Fruit fly (Drosophila melanogaster) whole organism, adult: ENCODE measurements around the gene Vps24.

ENCODE experiments used
- CG11617 ChIP-seq: fragments of 200-800 bp; sonication (Bioruptor generic); optimal IDR thresholded peaks from 2 replicates; lab custom pipeline; 2017; ENCODE audit warnings: mild to moderate bottlenecking, missing biosample characterization, missing genetic modification reagents, missing genetic modification characterization
- CG12768 ChIP-seq: fragments of 200-800 bp; sonication (Bioruptor generic); optimal IDR thresholded peaks from 2 replicates; lab custom pipeline; 2017; ENCODE audit warnings: missing biosample characterization, missing genetic modification characterization, mild to moderate bottlenecking, moderate library complexity, missing genetic modification reagents
- CG14711 ChIP-seq: fragments of 200-800 bp; sonication (Bioruptor generic); optimal IDR thresholded peaks from 2 replicates; lab custom pipeline; 2018; ENCODE audit warnings: missing biosample characterization, mild to moderate bottlenecking, missing genetic modification characterization, moderate library complexity
- CG1620 ChIP-seq: fragments of 200-800 bp; sonication (Bioruptor generic); optimal IDR thresholded peaks from 2 replicates; lab custom pipeline; 2016; ENCODE audit warnings: missing biosample characterization, missing genetic modification characterization
- CG33017 ChIP-seq: fragments of 200-800 bp; sonication (Bioruptor generic); optimal IDR thresholded peaks from 2 replicates; lab custom pipeline; 2018; ENCODE audit warnings: missing biosample characterization, mild to moderate bottlenecking, missing genetic modification characterization, moderate library complexity
- CG5204 ChIP-seq: fragments of 200-800 bp; sonication (Bioruptor generic); optimal IDR thresholded peaks from 2 replicates; lab custom pipeline; 2016; ENCODE audit warnings: missing biosample characterization, missing genetic modification characterization
- CG7045 ChIP-seq: fragments of 200-800 bp; sonication (Bioruptor generic); optimal IDR thresholded peaks from 2 replicates; lab custom pipeline; 2017; ENCODE audit warnings: missing biosample characterization, mild to moderate bottlenecking, missing genetic modification characterization
- CG7101 ChIP-seq: fragments of 200-800 bp; sonication (Bioruptor generic); optimal IDR thresholded peaks from 2 replicates; lab custom pipeline; 2018; ENCODE audit warnings: missing biosample characterization, mild to moderate bottlenecking, missing genetic modification characterization, moderate library complexity
- Clk ChIP-seq: fragments of 200-800 bp; sonication (Bioruptor generic); optimal IDR thresholded peaks from 2 replicates; lab custom pipeline; 2017; ENCODE audit warnings: missing biosample characterization, missing genetic modification characterization
- Crg-1 ChIP-seq: fragments of 200-800 bp; sonication (Bioruptor generic); optimal IDR thresholded peaks from 2 replicates; lab custom pipeline; 2016; ENCODE audit warnings: missing biosample characterization, missing genetic modification characterization
- Hr96 ChIP-seq: fragments of 200-800 bp; sonication (Bioruptor generic); optimal IDR thresholded peaks from 2 replicates; lab custom pipeline; 2016; ENCODE audit warnings: missing biosample characterization, missing genetic modification characterization
- Mnt ChIP-seq: fragments of 200-800 bp; sonication (Bioruptor generic); optimal IDR thresholded peaks from 2 replicates; lab custom pipeline; 2016; ENCODE audit warnings: missing biosample characterization, mild to moderate bottlenecking, missing genetic modification characterization
- bab1 ChIP-seq: fragments of 200-800 bp; sonication (Bioruptor generic); optimal IDR thresholded peaks from 3 replicates; lab custom pipeline; 2019; ENCODE audit warnings: missing biosample characterization, mild to moderate bottlenecking, missing genetic modification characterization, moderate library complexity
- cic ChIP-seq: fragments of 200-800 bp; sonication (Bioruptor generic); optimal IDR thresholded peaks from 2 replicates; lab custom pipeline; 2017; ENCODE audit warnings: missing biosample characterization, mild to moderate bottlenecking, missing genetic modification characterization, moderate library complexity
- cnc ChIP-seq, 2 experiments: fragments of >200 bp; optimal IDR thresholded peaks; 2 replicates each; lab custom pipeline; 2017
- kay ChIP-seq: fragments of 200-800 bp; sonication (Bioruptor generic); peaks from one replicate; lab custom pipeline; 2016; ENCODE audit warnings: missing biosample characterization, missing genetic modification characterization, borderline replicate concordance
- ovo ChIP-seq: fragments of 200-800 bp; sonication (Bioruptor generic); optimal IDR thresholded peaks from 2 replicates; lab custom pipeline; 2016; ENCODE audit warnings: missing biosample characterization, missing genetic modification characterization
- pad ChIP-seq: fragments of 200-800 bp; sonication (Bioruptor generic); optimal IDR thresholded peaks from 3 replicates; lab custom pipeline; 2017; ENCODE audit warnings: missing biosample characterization, missing genetic modification characterization, mild to moderate bottlenecking, moderate library complexity, missing genetic modification reagents
- tj ChIP-seq: fragments of 200-800 bp; sonication (Bioruptor generic); optimal IDR thresholded peaks from 3 replicates; lab custom pipeline; 2017; ENCODE audit warnings: missing biosample characterization, mild to moderate bottlenecking, missing genetic modification characterization, moderate library complexity
- toe ChIP-seq: fragments of 200-800 bp; sonication (Bioruptor generic); optimal IDR thresholded peaks from 2 replicates; lab custom pipeline; 2016; ENCODE audit warnings: missing biosample characterization, missing genetic modification characterization

The Vps24 gene

DNA sequence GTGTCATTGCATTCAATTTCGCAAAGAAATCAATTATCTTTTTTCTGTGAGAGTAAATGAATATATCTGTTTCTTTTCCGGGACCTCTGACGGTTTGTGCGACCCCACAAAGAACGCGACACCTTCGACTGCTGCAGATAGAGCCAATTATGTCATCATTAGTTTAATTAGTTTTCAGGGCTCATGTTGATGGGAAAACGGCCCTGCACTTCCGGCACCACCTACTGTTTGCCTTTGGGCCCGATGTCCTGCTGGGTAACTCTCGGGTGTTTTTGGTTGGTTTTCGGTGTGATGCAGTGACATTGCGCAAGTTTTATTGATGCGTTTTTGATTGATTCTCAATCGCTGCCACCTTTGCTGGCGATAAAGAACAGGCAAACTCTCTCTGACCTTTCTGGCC is 29.4 kb upstream of the Vps24 start:
- TF ChIP-seq pad (GFP tag; lab: Kevin White, UChicago), result no peak
- no peak for TF ChIP-seq CG5204 (GFP tag; lab: Kevin White, UChicago)
- no peak for TF ChIP-seq CG7101 (tag; lab: Kevin White, UChicago)
- TF ChIP-seq cnc (optimal IDR thresholded peaks at IDR 0.05; lab: Kevin White, UChicago), result no peak
- TF ChIP-seq cic, result no peak

DNA sequence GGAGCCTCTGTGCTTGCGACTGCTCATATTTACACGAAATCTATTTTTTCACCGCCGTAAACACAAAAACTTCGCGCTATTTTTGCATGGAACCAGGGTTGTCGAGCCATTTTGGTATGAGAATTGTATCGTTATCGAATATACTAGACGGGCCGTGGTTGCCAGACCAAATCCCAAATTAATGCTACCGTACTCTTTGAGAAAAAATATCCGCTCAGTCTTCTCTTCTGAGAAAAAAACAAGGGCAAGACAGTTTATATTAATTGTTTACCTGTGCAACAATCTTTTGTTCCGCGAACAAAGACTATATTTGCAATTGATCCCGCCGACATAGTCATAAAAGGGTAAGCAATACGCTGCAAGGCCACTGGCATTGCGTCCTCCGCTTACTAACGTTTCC is 26.8 kb upstream of the Vps24 start, which contains the start of the genes Skp2 and CG1103:
Skp2 (minus strand) TSS at position 95 of the 400 bp plus-strand sequence.
CG1103 (plus strand) TSS at position 176 of the 400 bp plus-strand sequence.
- peak; percentile 62 for TF ChIP-seq bab1 (GFP tag; lab: Kevin White, UChicago)
- no peak for TF ChIP-seq CG7045 (GFP tag; lab: Kevin White, UChicago)
- peak; percentile 96 for TF ChIP-seq CG14711 (tag; lab: Kevin White, UChicago)
- no peak for TF ChIP-seq Hr96 (GFP tag; lab: Kevin White, UChicago)
- no peak for TF ChIP-seq CG7101 (tag; lab: Kevin White, UChicago)
- TF ChIP-seq tj (GFP tag; lab: Kevin White, UChicago), result peak; percentile 49

DNA sequence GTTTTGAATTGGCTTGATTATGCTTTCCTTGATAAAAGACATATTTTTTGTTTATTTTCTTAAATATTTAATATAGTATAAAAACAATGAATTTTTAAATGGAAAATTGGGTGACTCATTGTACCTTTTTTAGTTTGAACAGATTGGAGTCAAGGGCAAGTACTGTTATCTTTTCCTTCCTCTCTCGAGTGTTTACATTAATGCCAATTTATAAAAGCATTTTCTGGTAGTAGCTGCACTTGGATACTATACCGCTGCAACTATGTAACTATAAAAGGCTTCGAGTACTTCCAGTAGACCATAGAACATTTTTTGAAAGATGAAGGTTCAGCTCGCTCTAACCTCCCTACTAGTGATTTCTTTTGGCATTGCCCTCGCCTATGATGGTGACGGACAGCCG is 24.1 kb upstream of the Vps24 start, which contains the start of gene CG14645:
CG14645 (plus strand) TSS at position 301 of the 400 bp plus-strand sequence.
- TF ChIP-seq bab1 (GFP tag; lab: Kevin White, UChicago) (no peak), tj (GFP tag; lab: Kevin White, UChicago) (no peak), Hr96 (GFP tag; lab: Kevin White, UChicago) (no peak), CG1620 (GFP tag; lab: Kevin White, UChicago) (no peak), cnc (optimal IDR thresholded peaks at IDR 0.05; lab: Kevin White, UChicago) (no peak), CG12768 (GFP tag; lab: Kevin White, UChicago) (no peak)

DNA sequence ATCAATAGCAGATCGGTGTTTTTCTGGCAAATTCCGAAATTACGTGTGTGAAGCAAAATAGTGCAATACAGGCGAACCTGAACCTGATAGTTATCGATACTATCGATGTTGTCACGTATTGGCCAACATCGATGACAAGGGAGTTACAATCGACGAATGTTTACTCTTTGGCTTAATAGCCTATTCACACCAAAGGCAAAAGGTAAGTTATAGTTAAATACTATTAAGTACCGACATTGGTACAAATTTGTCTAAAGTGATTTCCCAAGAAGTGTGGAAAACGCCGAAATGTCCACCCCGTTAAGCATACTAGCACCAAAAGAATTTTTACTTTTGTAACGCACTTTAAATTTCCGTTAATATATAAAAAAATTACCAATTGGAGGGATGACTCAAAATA is 23.2 kb upstream of the Vps24 start, which contains the start of gene CG9776:
CG9776 (minus strand) TSS at position 108 of the 400 bp plus-strand sequence.
- no peak for TF ChIP-seq pad (GFP tag; lab: Kevin White, UChicago)
- TF ChIP-seq cnc (optimal IDR thresholded peaks at IDR 0.05; lab: Kevin White, UChicago), result no peak
- peak; percentile 43 for TF ChIP-seq Mnt (GFP tag; lab: Kevin White, UChicago)
- TF ChIP-seq CG7101 (tag; lab: Kevin White, UChicago), result peak; percentile 55
- TF ChIP-seq toe, result peak; percentile 59
- peak; percentile 11 for TF ChIP-seq CG12768 (GFP tag; lab: Kevin White, UChicago)
- peak; percentile 48 for TF ChIP-seq CG1620 (GFP tag; lab: Kevin White, UChicago)
- TF ChIP-seq CG5204 (GFP tag; lab: Kevin White, UChicago), result no peak
- peak; percentile 6 for TF ChIP-seq Clk (GFP tag; lab: Kevin White, UChicago)
- TF ChIP-seq bab1 (GFP tag; lab: Kevin White, UChicago), result peak; percentile 61
- TF ChIP-seq kay (GFP tag; lab: Kevin White, UChicago), result no peak
- peak; percentile 47 for TF ChIP-seq Hr96 (GFP tag; lab: Kevin White, UChicago)
- TF ChIP-seq CG33017 (tag; lab: Kevin White, UChicago), result no peak
- TF ChIP-seq CG11617 (GFP tag; lab: Kevin White, UChicago), result peak; percentile 28
- peak; percentile 53 for TF ChIP-seq tj (GFP tag; lab: Kevin White, UChicago)
- no peak for TF ChIP-seq ovo (GFP tag; lab: Kevin White, UChicago)
- TF ChIP-seq CG14711 (tag; lab: Kevin White, UChicago), result no peak
- TF ChIP-seq Crg-1 (GFP tag; lab: Kevin White, UChicago), result peak; percentile 50
- TF ChIP-seq cic, result no peak
- TF ChIP-seq CG7045 (GFP tag; lab: Kevin White, UChicago), result peak; percentile 23

DNA sequence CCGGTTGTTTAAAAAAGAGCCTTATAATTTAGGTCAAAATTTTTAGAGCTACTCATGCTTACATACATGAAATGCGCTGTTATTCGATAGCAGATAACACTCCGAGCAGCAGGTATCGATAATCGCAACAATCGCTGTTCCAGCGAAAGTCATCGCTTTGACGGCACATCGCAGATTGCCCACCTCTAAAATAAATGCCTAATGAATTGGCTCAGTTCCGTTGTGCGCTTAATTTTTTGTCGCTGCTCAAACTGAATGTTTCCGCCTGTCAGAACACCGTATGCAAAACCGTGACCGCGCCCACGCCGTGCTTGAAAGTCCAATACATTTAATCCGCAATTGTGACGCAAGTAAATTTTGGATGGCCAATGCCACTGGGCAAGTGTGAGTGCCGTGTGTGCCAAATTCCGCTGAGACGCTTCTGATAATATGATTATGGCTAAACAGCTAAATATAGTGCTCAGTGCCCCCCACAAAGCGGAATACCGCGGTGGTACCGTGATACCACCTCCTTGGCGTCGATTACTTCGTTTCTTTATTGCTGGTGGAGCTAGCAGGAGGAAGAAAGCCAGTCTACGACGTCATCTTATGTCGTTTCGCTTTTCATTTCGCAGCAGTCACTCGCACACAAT is 8.9 kb upstream of the Vps24 start, which contains the start of gene CG9795:
CG9795 (plus strand) TSS at position 177 of the 632 bp plus-strand sequence.
- TF ChIP-seq cic (no peak), tj (GFP tag; lab: Kevin White, UChicago) (peak; percentile 32), CG14711 (tag; lab: Kevin White, UChicago) (peak; percentile 13), CG1620 (GFP tag; lab: Kevin White, UChicago) (no peak), kay (GFP tag; lab: Kevin White, UChicago) (no peak), ovo (GFP tag; lab: Kevin White, UChicago) (no peak), Clk (GFP tag; lab: Kevin White, UChicago) (no peak), Crg-1 (GFP tag; lab: Kevin White, UChicago) (peak; percentile 28), Hr96 (GFP tag; lab: Kevin White, UChicago) (no peak), CG12768 (GFP tag; lab: Kevin White, UChicago) (peak; percentile 34), bab1 (GFP tag; lab: Kevin White, UChicago) (peak; percentile 67), toe (no peak), CG5204 (GFP tag; lab: Kevin White, UChicago) (no peak), pad (GFP tag; lab: Kevin White, UChicago) (peak; percentile 11), CG7101 (tag; lab: Kevin White, UChicago) (peak; percentile 15), CG7045 (GFP tag; lab: Kevin White, UChicago) (no peak), CG11617 (GFP tag; lab: Kevin White, UChicago) (peak; percentile 32), CG33017 (tag; lab: Kevin White, UChicago) (peak; percentile 7), Mnt (GFP tag; lab: Kevin White, UChicago) (peak; percentile 0)

DNA sequence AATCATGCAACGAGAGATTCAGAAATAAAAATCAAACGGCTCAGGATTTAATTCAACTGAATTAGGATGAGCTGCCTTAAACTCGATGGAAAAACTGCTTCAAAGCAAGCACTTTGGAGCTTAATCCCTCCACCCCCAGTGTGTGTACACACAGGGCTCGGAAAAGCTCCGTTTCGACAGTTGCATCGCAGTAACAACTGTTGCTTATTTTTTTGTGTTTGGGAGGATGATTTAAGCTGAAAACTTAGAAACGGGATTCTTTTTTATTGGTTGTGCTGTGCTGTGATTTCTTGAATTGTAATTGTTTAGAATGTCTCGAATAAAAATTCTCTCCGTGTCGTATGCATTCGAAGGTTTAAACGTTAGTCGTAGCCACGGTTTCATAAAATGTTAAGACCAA is 8.3 kb upstream of the Vps24 start, which contains the start of gene Syt14:
Syt14 (minus strand) TSS at position 71 of the 400 bp plus-strand sequence.
- TF ChIP-seq kay (GFP tag; lab: Kevin White, UChicago), result no peak
- no peak for TF ChIP-seq Mnt (GFP tag; lab: Kevin White, UChicago)
- no peak for TF ChIP-seq CG7101 (tag; lab: Kevin White, UChicago)
- no peak for TF ChIP-seq ovo (GFP tag; lab: Kevin White, UChicago)
- TF ChIP-seq Clk (GFP tag; lab: Kevin White, UChicago), result no peak
- TF ChIP-seq CG14711 (tag; lab: Kevin White, UChicago), result no peak
- TF ChIP-seq CG12768 (GFP tag; lab: Kevin White, UChicago), result no peak
- no peak for TF ChIP-seq CG1620 (GFP tag; lab: Kevin White, UChicago)
- TF ChIP-seq Hr96 (GFP tag; lab: Kevin White, UChicago), result no peak
- TF ChIP-seq CG5204 (GFP tag; lab: Kevin White, UChicago), result no peak
- no peak for TF ChIP-seq CG33017 (tag; lab: Kevin White, UChicago)
- TF ChIP-seq toe, result no peak
- TF ChIP-seq bab1 (GFP tag; lab: Kevin White, UChicago), result no peak
- no peak for TF ChIP-seq pad (GFP tag; lab: Kevin White, UChicago)
- no peak for TF ChIP-seq cnc (optimal IDR thresholded peaks at IDR 0.05; lab: Kevin White, UChicago)
